Worm (Caenorhabditis elegans) whole organism, L3 larva: ENCODE data around the gene T24C2.5.

Source experiments
- R02D3.7 ChIP-seq: fragments of 150-350 bp; optimal IDR thresholded peaks from 2 replicates; lab custom pipeline; 2014; ENCODE audit warnings: missing biosample characterization, missing genetic modification characterization
- ZK546.5 ChIP-seq: sonication (generic microtip); optimal IDR thresholded peaks from 2 replicates; lab custom pipeline; 2017; ENCODE audit warnings: missing biosample characterization, missing genetic modification characterization
- aly-2 ChIP-seq: fragments of 150-350 bp; optimal IDR thresholded peaks from 2 replicates; lab custom pipeline; 2014; ENCODE audit warnings: missing biosample characterization, missing genetic modification characterization
- ama-1 ChIP-seq: fragments of 150-350 bp; optimal IDR thresholded peaks from 2 replicates; lab custom pipeline; 2018
- ceh-16 ChIP-seq: sonication (generic microtip); optimal IDR thresholded peaks from 2 replicates; lab custom pipeline; 2017; ENCODE audit warnings: missing biosample characterization, missing genetic modification characterization
- ceh-28 ChIP-seq: fragments of 150-350 bp; optimal IDR thresholded peaks from 2 replicates; lab custom pipeline; 2014; ENCODE audit warnings: missing biosample characterization, missing genetic modification reagents, missing genetic modification characterization
- ceh-82 ChIP-seq: fragments of 150-350 bp; optimal IDR thresholded peaks from 2 replicates; lab custom pipeline; 2014; ENCODE audit warnings: missing biosample characterization, missing genetic modification characterization
- ceh-9 ChIP-seq: sonication (generic microtip); optimal IDR thresholded peaks from 2 replicates; lab custom pipeline; 2018; ENCODE audit warnings: missing biosample characterization, missing genetic modification characterization
- daf-12 ChIP-seq: fragments of 150-350 bp; optimal IDR thresholded peaks from 2 replicates; lab custom pipeline; 2014; ENCODE audit warnings: missing biosample characterization, missing genetic modification reagents, missing genetic modification characterization
- egl-27 ChIP-seq: sonication (generic microtip); optimal IDR thresholded peaks from 4 replicates; lab custom pipeline; 2017; ENCODE audit warnings: missing biosample characterization, missing genetic modification reagents, missing genetic modification characterization
- elt-1 ChIP-seq: fragments of 150-350 bp; optimal IDR thresholded peaks from 2 replicates; lab custom pipeline; 2014; ENCODE audit warnings: missing biosample characterization, missing genetic modification characterization
- elt-2 ChIP-seq: sonication (generic microtip); optimal IDR thresholded peaks from 2 replicates; lab custom pipeline; 2016; ENCODE audit warnings: missing genetic modification reagents, mild to moderate bottlenecking, missing genetic modification characterization, missing compliant biosample characterization
- elt-3 ChIP-seq, 3 experiments: fragments of 150-350 bp in 1 of 3; sonication (generic microtip) in 2 of 3; optimal IDR thresholded peaks; 2 replicates in 2 of 3; 4 replicates in 1 of 3; lab custom pipeline; 2014 to 2017; ENCODE audit warnings: missing biosample characterization in 3 of 3, missing genetic modification characterization in 3 of 3
- eor-1 ChIP-seq, 2 experiments: fragments of 150-350 bp; optimal IDR thresholded peaks; 2 replicates each; lab custom pipeline; 2014 to 2018; ENCODE audit warnings: missing biosample characterization in 2 of 2, missing genetic modification characterization in 2 of 2
- fkh-10 ChIP-seq: sonication (generic microtip); optimal IDR thresholded peaks from 2 replicates; lab custom pipeline; 2017; ENCODE audit warnings: missing biosample characterization, missing genetic modification reagents, missing genetic modification characterization
- fkh-2 ChIP-seq: fragments of 150-350 bp; optimal IDR thresholded peaks from 2 replicates; lab custom pipeline; 2014; ENCODE audit warnings: missing biosample characterization, missing genetic modification reagents, missing genetic modification characterization
- hmg-11 ChIP-seq: sonication (generic microtip); optimal IDR thresholded peaks from 2 replicates; lab custom pipeline; 2016; ENCODE audit warnings: missing genetic modification characterization, missing compliant biosample characterization
- jun-1 ChIP-seq: fragments of 150-350 bp; optimal IDR thresholded peaks from 2 replicates; lab custom pipeline; 2014; ENCODE audit warnings: missing biosample characterization, missing genetic modification reagents, missing genetic modification characterization
- lin-15B ChIP-seq: fragments of 150-350 bp; optimal IDR thresholded peaks from 2 replicates; lab custom pipeline; 2014; ENCODE audit warnings: missing biosample characterization, missing genetic modification characterization
- lin-39 ChIP-seq: fragments of 150-350 bp; optimal IDR thresholded peaks from 2 replicates; lab custom pipeline; 2018; ENCODE audit warnings: missing biosample characterization, missing genetic modification reagents, missing genetic modification characterization
- lsy-12 ChIP-seq: sonication (generic microtip); optimal IDR thresholded peaks from 2 replicates; lab custom pipeline; 2016; ENCODE audit warnings: mild to moderate bottlenecking, missing genetic modification characterization, missing compliant biosample characterization
- mdl-1 ChIP-seq: fragments of 150-350 bp; optimal IDR thresholded peaks from 2 replicates; lab custom pipeline; 2014; ENCODE audit warnings: missing biosample characterization, missing genetic modification characterization
- mml-1 ChIP-seq: fragments of 150-350 bp; sonication (generic microtip); optimal IDR thresholded peaks from 3 replicates; lab custom pipeline; 2014; ENCODE audit warnings: missing biosample characterization, missing genetic modification characterization
- nhr-11 ChIP-seq: fragments of 150-350 bp; optimal IDR thresholded peaks from 2 replicates; lab custom pipeline; 2014; ENCODE audit warnings: missing biosample characterization, missing genetic modification characterization
- nhr-12 ChIP-seq: fragments of 150-350 bp; optimal IDR thresholded peaks from 2 replicates; lab custom pipeline; 2014; ENCODE audit warnings: missing biosample characterization, missing genetic modification characterization
- nhr-23 ChIP-seq: fragments of 150-350 bp; optimal IDR thresholded peaks from 2 replicates; lab custom pipeline; 2014; ENCODE audit warnings: missing biosample characterization, missing genetic modification reagents, missing genetic modification characterization
- nhr-25 ChIP-seq: sonication (generic microtip); optimal IDR thresholded peaks from 2 replicates; lab custom pipeline; 2017; ENCODE audit warnings: missing biosample characterization, missing genetic modification characterization
- nhr-28 ChIP-seq: fragments of 150-350 bp; optimal IDR thresholded peaks from 2 replicates; lab custom pipeline; 2014; ENCODE audit warnings: missing biosample characterization, missing genetic modification characterization
- nhr-43 ChIP-seq: sonication (generic microtip); optimal IDR thresholded peaks from 2 replicates; lab custom pipeline; 2016; ENCODE audit warnings: mild to moderate bottlenecking, missing genetic modification characterization, missing compliant biosample characterization; ENCODE audit not compliant: poor library complexity, severe bottlenecking
- nhr-67 ChIP-seq: fragments of 150-350 bp; optimal IDR thresholded peaks from 2 replicates; lab custom pipeline; 2014; ENCODE audit warnings: missing biosample characterization, missing genetic modification characterization
- nhr-76 ChIP-seq: fragments of 150-350 bp; sonication (generic microtip); optimal IDR thresholded peaks from 5 replicates; lab custom pipeline; 2014; ENCODE audit warnings: missing biosample characterization, missing genetic modification characterization
- nhr-77 ChIP-seq: fragments of 150-350 bp; optimal IDR thresholded peaks from 2 replicates; lab custom pipeline; 2014; ENCODE audit warnings: missing biosample characterization, missing genetic modification characterization
- pha-4 ChIP-seq: fragments of 150-350 bp; optimal IDR thresholded peaks from 2 replicates; lab custom pipeline; 2014; ENCODE audit warnings: missing biosample characterization, missing genetic modification reagents, missing genetic modification characterization
- pqm-1 ChIP-seq: fragments of 150-350 bp; optimal IDR thresholded peaks from 2 replicates; lab custom pipeline; 2017; ENCODE audit warnings: missing biosample characterization, missing genetic modification characterization, inconsistent platforms
- sea-2 ChIP-seq: fragments of 150-350 bp; sonication (generic microtip); optimal IDR thresholded peaks from 4 replicates; lab custom pipeline; 2014; ENCODE audit warnings: missing biosample characterization, missing genetic modification reagents, missing genetic modification characterization
- skn-1 ChIP-seq: fragments of 150-350 bp; optimal IDR thresholded peaks from 2 replicates; lab custom pipeline; 2014; ENCODE audit warnings: missing biosample characterization, missing genetic modification characterization
- tbx-2 ChIP-seq: sonication (generic microtip); optimal IDR thresholded peaks from 2 replicates; lab custom pipeline; 2016; ENCODE audit warnings: mild to moderate bottlenecking, missing genetic modification characterization, missing compliant biosample characterization
- unc-39 ChIP-seq: sonication (generic microtip); optimal IDR thresholded peaks from 4 replicates; lab custom pipeline; 2017; ENCODE audit warnings: missing biosample characterization, missing genetic modification characterization
- unc-62 ChIP-seq: fragments of 150-350 bp; sonication (generic microtip); optimal IDR thresholded peaks from 4 replicates; lab custom pipeline; 2014; ENCODE audit warnings: missing biosample characterization, missing genetic modification reagents, missing genetic modification characterization
- zag-1 ChIP-seq: fragments of 150-350 bp; optimal IDR thresholded peaks from 2 replicates; lab custom pipeline; 2014; ENCODE audit warnings: missing biosample characterization, missing genetic modification characterization
- ztf-11 ChIP-seq: fragments of 150-350 bp; optimal IDR thresholded peaks from 2 replicates; lab custom pipeline; 2014; ENCODE audit warnings: missing biosample characterization, missing genetic modification characterization
- ztf-4 ChIP-seq: fragments of 150-350 bp; optimal IDR thresholded peaks from 2 replicates; lab custom pipeline; 2014; ENCODE audit warnings: missing biosample characterization, missing genetic modification characterization

The T24C2.5 gene

DNA sequence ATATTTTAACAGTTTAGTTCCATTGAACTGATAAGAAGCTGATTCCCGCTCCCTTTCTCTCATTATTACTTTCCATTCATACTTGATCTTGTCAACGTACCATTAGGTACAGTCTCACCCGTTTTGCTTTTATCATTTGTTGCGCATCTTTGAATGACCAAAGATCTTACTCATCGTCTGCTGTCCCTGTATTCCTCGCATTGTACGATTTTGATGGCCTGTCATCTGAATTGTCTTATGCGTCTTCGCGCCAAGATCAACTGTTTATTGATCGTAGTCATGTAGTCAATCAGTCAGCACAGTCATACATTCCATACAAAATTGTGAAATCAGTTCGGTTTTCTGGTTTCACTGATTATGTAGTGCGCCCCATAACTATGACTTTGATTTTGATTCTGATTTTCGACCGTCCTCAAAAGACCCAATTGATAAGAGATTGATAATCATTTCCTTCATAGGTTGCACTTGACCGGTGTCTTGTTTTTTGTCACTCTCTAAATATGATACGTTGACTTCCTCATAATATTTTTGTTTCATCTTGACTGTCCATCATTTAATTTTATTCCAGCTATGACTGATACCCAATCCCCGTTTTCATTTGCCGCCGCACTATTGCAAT is 23.8 kb downstream of the T24C2.5 start, which contains the start of gene nhr-3:
Gene nhr-3 (plus strand): TSS at position 569 of the 619 bp plus-strand sequence.
- TF ChIP-seq nhr-25 (tag; lab: Kevin White, UChicago) (peak; percentile 58), unc-62 (GFP tag; lab: Kevin White, UChicago) (peak; percentile 39), elt-2 (tag; lab: Kevin White, UChicago) (peak; percentile 79), mdl-1 (tag; lab: Kevin White, UChicago) (peak; percentile 18), ceh-28 (tag; lab: Kevin White, UChicago) (peak; percentile 51), nhr-77 (tag; lab: Kevin White, UChicago) (no peak), pqm-1 (tag; lab: Kevin White, UChicago) (peak; percentile 79), nhr-23 (peak; percentile 48), elt-3 (tag; optimal IDR thresholded peaks at IDR 0.05; lab: Kevin White, UChicago) (peak in 2 of 3 experiments; percentile 27 to 53), ceh-82 (no peak)

DNA sequence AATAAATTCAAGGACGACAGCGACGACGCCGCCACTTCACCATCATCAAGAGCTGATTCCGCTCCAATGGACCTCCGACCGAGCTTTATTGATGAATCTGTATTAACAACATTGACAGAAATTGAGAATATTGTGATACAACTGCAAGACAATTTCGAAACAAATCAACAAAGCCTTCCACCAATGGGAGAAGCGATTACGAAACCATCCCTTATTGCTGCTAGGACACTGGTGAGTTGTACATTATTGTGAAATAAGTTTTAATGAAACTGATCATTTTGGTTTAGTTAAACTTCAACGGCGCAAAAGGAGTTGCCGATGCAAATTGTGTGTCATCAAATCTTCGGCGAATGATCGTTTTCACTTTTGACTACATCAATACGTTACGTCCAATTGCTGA is 24.9 kb downstream of the T24C2.5 start:
- TF ChIP-seq nhr-76 (no peak), nhr-12 (tag; lab: Kevin White, UChicago) (no peak), nhr-67 (no peak), lsy-12 (tag; lab: Kevin White, UChicago) (no peak), lin-15B (tag; lab: Kevin White, UChicago) (no peak), jun-1 (tag; lab: Kevin White, UChicago) (no peak), unc-39 (tag; lab: Kevin White, UChicago) (no peak), nhr-11 (tag; lab: Kevin White, UChicago) (no peak), nhr-25 (tag; lab: Kevin White, UChicago) (no peak)

DNA sequence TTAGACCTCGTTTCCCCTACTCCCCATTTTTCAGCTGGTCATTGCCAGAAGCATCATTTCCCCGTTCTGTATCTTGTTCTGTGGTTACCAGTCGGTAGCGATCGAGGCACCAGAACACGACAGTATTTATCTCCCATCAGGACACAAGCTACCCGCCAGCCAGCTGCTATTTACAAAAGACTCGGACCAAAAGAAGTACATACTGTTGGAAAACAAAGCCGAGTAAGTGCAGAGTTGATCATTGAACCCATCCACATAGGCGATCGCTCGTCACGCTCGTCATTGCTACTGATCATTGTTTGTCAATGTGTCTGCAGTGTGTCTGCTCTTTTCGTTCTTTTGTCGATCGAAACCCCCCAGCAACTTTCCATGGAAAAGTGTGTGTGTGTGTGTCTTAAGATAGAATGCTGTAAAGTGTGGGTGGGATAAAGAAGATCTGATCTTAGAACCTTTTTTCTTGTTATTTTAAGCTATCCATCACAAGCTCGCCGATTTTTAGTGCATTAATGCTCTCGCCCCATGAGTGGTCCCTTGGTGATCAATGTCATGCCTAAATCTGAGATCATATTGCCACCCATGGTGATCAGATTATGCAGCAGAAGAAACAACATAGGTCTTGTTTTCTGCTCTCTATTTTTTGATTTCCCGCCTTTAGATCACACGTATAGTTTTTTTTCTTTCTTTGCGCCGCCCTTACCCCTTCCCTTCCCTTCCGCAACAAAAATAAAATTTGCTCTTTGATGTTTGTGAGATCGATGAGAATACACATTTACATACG is 25.5 kb downstream of the T24C2.5 start:
- TF ChIP-seq jun-1 (tag; lab: Kevin White, UChicago) (no peak), pha-4 (tag; lab: Kevin White, UChicago) (peak; percentile 84), nhr-23 (no peak), daf-12 (no peak), nhr-28 (tag; lab: Kevin White, UChicago) (no peak), ztf-11 (tag; lab: Kevin White, UChicago) (no peak), lin-39 (tag; lab: Kevin White, UChicago) (peak; percentile 27), mml-1 (tag; lab: Kevin White, UChicago) (no peak)

DNA sequence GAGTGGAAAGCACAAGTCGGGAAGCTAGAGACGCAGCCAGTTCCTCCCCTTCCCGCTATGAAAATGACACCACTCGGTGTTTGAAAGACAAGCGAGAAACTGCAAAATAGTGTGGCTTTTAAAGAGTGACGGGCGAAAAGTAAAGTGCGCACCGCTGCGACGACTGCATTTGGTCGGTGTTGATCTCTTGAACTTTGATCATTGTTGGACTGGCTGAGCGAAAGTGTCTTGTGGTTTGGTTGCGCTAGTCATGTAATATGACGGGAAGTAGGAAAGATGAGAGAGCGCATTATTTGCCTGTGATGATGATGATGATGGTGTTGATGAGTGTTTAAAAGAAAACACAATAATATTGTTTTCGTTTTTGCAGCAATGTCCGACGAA is 26.1 kb downstream of the T24C2.5 start:
- TF ChIP-seq zag-1 (tag; lab: Kevin White, UChicago) (peak; percentile 59), lin-15B (tag; lab: Kevin White, UChicago) (peak; percentile 51), lin-39 (tag; lab: Kevin White, UChicago) (peak; percentile 92), ceh-9 (tag; lab: Kevin White, UChicago) (no peak), egl-27 (tag; lab: Kevin White, UChicago) (peak; percentile 59), R02D3.7 (tag; lab: Kevin White, UChicago) (peak; percentile 43), skn-1 (peak; percentile 74), elt-1 (peak; percentile 54), pqm-1 (tag; lab: Kevin White, UChicago) (peak; percentile 85), eor-1 (tag; optimal IDR thresholded peaks at IDR 0.05; lab: Kevin White, UChicago) (no peak), aly-2 (tag; lab: Kevin White, UChicago) (no peak), nhr-11 (tag; lab: Kevin White, UChicago) (no peak), nhr-77 (tag; lab: Kevin White, UChicago) (peak; percentile 87), nhr-23 (peak; percentile 94), ceh-82 (peak; percentile 36), ztf-11 (tag; lab: Kevin White, UChicago) (no peak), nhr-76 (peak; percentile 66), pha-4 (tag; lab: Kevin White, UChicago) (peak; percentile 99), sea-2 (GFP tag; lab: Kevin White, UChicago) (peak; percentile 12), daf-12 (no peak), nhr-25 (tag; lab: Kevin White, UChicago) (peak; percentile 89), unc-62 (GFP tag; lab: Kevin White, UChicago) (peak; percentile 97), ama-1 (lab: Kevin White, UChicago) (no peak), ceh-16 (tag; lab: Kevin White, UChicago) (no peak), nhr-43 (tag; lab: Kevin White, UChicago) (peak; percentile 95), nhr-12 (tag; lab: Kevin White, UChicago) (no peak), hmg-11 (peak; percentile 35), nhr-67 (no peak), nhr-28 (tag; lab: Kevin White, UChicago) (no peak), unc-39 (tag; lab: Kevin White, UChicago) (no peak), lsy-12 (tag; lab: Kevin White, UChicago) (peak; percentile 10), ceh-28 (tag; lab: Kevin White, UChicago) (peak; percentile 82), tbx-2 (tag; lab: Kevin White, UChicago) (peak; percentile 84), ZK546.5 (tag; lab: Kevin White, UChicago) (no peak), ztf-4 (tag; lab: Kevin White, UChicago) (no peak), fkh-10 (GFP tag; lab: Kevin White, UChicago) (peak; percentile 46), fkh-2 (tag; lab: Kevin White, UChicago) (no peak)
